Fruit fly (Drosophila melanogaster): ENCODE results near the gene CG5439.

The CG5439 gene

DNA sequence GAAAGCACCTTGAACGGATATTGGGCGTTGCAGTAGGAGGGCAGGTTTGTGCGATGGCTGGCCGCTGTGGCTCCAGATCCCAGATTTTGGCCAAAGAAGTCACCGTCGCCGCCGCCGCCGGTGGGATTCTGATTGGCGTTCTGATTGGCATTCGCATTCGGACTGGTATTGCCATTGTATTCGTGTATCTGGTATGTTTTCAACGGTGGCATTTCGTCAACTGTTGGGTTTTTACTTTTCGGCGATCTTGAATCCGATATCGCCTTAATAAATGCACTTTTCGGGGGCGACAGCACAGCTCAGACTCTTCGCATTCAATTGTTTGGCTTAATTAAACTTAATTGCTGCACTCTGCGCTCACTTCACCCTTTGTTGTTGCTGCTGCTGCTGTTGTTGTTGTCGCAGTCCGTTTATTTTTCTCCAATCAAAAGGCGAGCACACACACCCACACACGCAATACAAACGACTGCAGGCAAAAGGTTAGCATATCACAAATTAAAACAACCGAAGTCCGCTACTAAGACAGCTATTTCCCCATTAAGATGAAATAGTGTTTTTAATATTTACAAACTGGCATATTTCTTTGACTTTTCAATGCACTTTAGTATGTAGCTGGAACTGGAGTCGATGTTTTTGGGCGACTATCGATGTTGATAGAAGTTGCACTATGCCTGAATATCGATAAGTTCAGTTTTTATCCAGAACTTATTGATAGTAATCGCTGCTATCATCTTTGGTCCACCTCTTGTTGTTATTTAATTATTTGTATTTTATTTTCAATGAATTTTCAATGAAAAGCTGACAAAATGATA is 42.5 kb downstream of the CG5439 start, which contains the start of the genes CG9426 and mRF1 (continued):
- TF ChIP-seq unpg (GFP tag; optimal IDR thresholded peaks at IDR 0.05), result peak; percentile 40
- no peak for TF ChIP-seq CrebB (tag; optimal IDR thresholded peaks at IDR 0.05)

DNA sequence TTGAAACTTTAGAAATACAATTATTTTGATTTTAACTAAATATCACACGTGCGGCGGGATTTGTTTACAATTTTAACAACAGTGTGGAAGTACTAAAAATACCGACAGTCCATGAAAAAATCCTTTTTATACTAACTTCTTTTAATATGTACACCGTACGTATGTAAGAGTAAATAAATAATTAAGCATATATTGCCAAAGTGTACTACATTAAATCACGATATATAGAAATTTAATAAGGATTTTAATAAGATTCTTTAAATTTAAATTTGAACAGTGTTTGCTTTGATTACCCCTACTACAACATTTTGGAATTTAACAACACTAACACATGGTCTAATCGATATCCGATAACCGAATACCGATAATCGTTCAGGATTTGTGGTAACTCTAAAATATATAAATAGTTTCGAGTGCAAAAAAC is 45.3 kb downstream of the CG5439 start, which contains the start of the genes Ski6 and CG16812:
Gene Ski6 (minus strand): TSS at position 205 of the 424 bp plus-strand sequence.
Gene CG16812 (plus strand): TSS at position 363 of the 424 bp plus-strand sequence.
- TF ChIP-seq wek (GFP tag; optimal IDR thresholded peaks at IDR 0.05) (peak; percentile 93), CG8478 (optimal IDR thresholded peaks at IDR 0.05) (no peak), caup (GFP tag; optimal IDR thresholded peaks at IDR 0.05; ENCODE audit: severe bottlenecking) (no peak), insv (GFP tag; optimal IDR thresholded peaks at IDR 0.05) (peak in 1 of 2 experiments; percentile 33), fd64A (GFP tag; optimal IDR thresholded peaks at IDR 0.05) (no peak), CG3847 (GFP tag; IDR thresholded peaks at IDR 0.05) (peak; percentile 69), Sry-δ (GFP tag; optimal IDR thresholded peaks at IDR 0.05) (peak; percentile 42), CG10431 (GFP tag; optimal IDR thresholded peaks at IDR 0.05) (peak; percentile 40), CG14710 (tag; optimal IDR thresholded peaks at IDR 0.05) (peak; percentile 88), H2.0 (GFP tag; IDR thresholded peaks at IDR 0.05) (peak; percentile 68), row (GFP tag; IDR thresholded peaks at IDR 0.05) (peak; percentile 78), croc (GFP tag; conservative IDR thresholded peaks at IDR 0.05) (no peak), gcm2 (GFP tag; optimal IDR thresholded peaks at IDR 0.05) (no peak), sisA (GFP tag; IDR thresholded peaks at IDR 0.05) (0 out of 2 replicates have a peak, but pooled peaks have one; percentile 16), BEAF-32 (GFP tag; optimal IDR thresholded peaks at IDR 0.05) (peak; percentile 60), run (tag; optimal IDR thresholded peaks at IDR 0.05) (peak; percentile 45), CG9932 (GFP tag; IDR thresholded peaks at IDR 0.05) (peak; percentile 78), pum (GFP tag; optimal IDR thresholded peaks at IDR 0.05) (peak; percentile 33), sqz (GFP tag; optimal IDR thresholded peaks at IDR 0.05) (no peak), Doc3 (GFP tag; IDR thresholded peaks at IDR 0.05; ENCODE audit: partially characterized antibody) (no peak; the same call in 2 of the 3 replicates), crc (GFP tag; optimal IDR thresholded peaks at IDR 0.05) (no peak), CG8388 (GFP tag; optimal IDR thresholded peaks at IDR 0.05) (peak; percentile 63), ken (GFP tag; IDR thresholded peaks at IDR 0.05) (peak; percentile 50; the same call in 1 of the 3 replicates), Hmx (GFP tag; optimal IDR thresholded peaks at IDR 0.05) (peak; percentile 35), CG4820 (GFP tag; optimal IDR thresholded peaks at IDR 0.05) (peak; percentile 53), nau (GFP tag; optimal IDR thresholded peaks at IDR 0.05) (no peak), mld (GFP tag; IDR thresholded peaks at IDR 0.05; ENCODE audit: partially characterized antibody) (no peak), Nf-YB (GFP tag; optimal IDR thresholded peaks at IDR 0.05) (peak; percentile 47), CG11696 (GFP tag; IDR thresholded peaks at IDR 0.05) (0 out of 2 replicates have a peak, but pooled peaks have one; percentile 36), CG9797 (GFP tag; optimal IDR thresholded peaks at IDR 0.05) (peak; percentile 67), CG3407 (GFP tag; optimal IDR thresholded peaks at IDR 0.05) (peak; percentile 34), Ada2b (GFP tag; IDR thresholded peaks at IDR 0.05) (peak; percentile 47), CG12659 (GFP tag; optimal IDR thresholded peaks at IDR 0.05) (peak; percentile 82), CG32772 (GFP tag; IDR thresholded peaks at IDR 0.05) (peak; percentile 56), chn (GFP tag; optimal IDR thresholded peaks at IDR 0.05) (peak; percentile 35), CG18011 (GFP tag; optimal IDR thresholded peaks at IDR 0.05) (no peak), CG10267 (tag; optimal IDR thresholded peaks at IDR 0.05) (peak; percentile 97), CG13894 (tag; optimal IDR thresholded peaks at IDR 0.05) (no peak), Jarid2 (GFP tag; optimal IDR thresholded peaks at IDR 0.05) (no peak), pnt (GFP tag; optimal IDR thresholded peaks at IDR 0.05) (peak; percentile 15), lilli (GFP tag; optimal IDR thresholded peaks at IDR 0.05) (peak; percentile 77), zfh1 (GFP tag; IDR thresholded peaks at IDR 0.05) (peak; percentile 71; the same call in 2 of the 3 replicates), chm (GFP tag; IDR thresholded peaks at IDR 0.05) (no peak), CG13775 (GFP tag; optimal IDR thresholded peaks at IDR 0.05) (peak; percentile 65), pb (GFP tag; optimal IDR thresholded peaks at IDR 0.05) (no peak)
